Worm (Caenorhabditis elegans) whole organism, midembryonic: ENCODE results near the gene clec-121.

Experiments used
- T22C8.4 ChIP-seq: fragments of 200-800 bp; sonication (Bioruptor generic); IDR thresholded peaks from 2 replicates; pipeline ENCODE4 v1.3.6; 2022; ENCODE audit warnings: missing genetic modification characterization, missing compliant biosample characterization
- cog-1 ChIP-seq: sonication (generic microtip); optimal IDR thresholded peaks from 2 replicates; lab custom pipeline; 2016; ENCODE audit warnings: missing genetic modification characterization, missing compliant biosample characterization
- flt-1 ChIP-seq: fragments of 200-800 bp; sonication (Bioruptor generic); IDR thresholded peaks from 2 replicates; pipeline ENCODE4 v1.3.6; 2022; ENCODE audit warnings: missing genetic modification characterization, missing compliant biosample characterization
- klf-2 ChIP-seq: fragments of 200-800 bp; sonication (Bioruptor generic); conservative IDR thresholded peaks from 2 replicates; pipeline ENCODE4 v1.3.6; 2022; ENCODE audit warnings: missing genetic modification reagents, missing genetic modification characterization, missing compliant biosample characterization
- med-1 ChIP-seq: sonication (generic microtip); optimal IDR thresholded peaks from 2 replicates; lab custom pipeline; 2017; ENCODE audit warnings: missing genetic modification characterization, mild to moderate bottlenecking, missing compliant biosample characterization, antibody characterized with exemption, missing genetic modification reagents; ENCODE audit not compliant: insufficient read depth
- ref-1 ChIP-seq: fragments of 200-800 bp; sonication (Bioruptor generic); conservative IDR thresholded peaks from 2 replicates; pipeline ENCODE4 v1.3.6; 2022; ENCODE audit warnings: missing genetic modification reagents, missing genetic modification characterization, missing compliant biosample characterization
- tab-1 ChIP-seq: fragments of 200-800 bp; sonication (Bioruptor generic); IDR thresholded peaks from 2 replicates; pipeline ENCODE4 v1.3.6; 2022; ENCODE audit warnings: missing genetic modification characterization, missing compliant biosample characterization
- ztf-23 ChIP-seq: fragments of 200-800 bp; sonication (Bioruptor generic); IDR thresholded peaks from 2 replicates; pipeline ENCODE4 v1.3.6; 2022; ENCODE audit warnings: missing genetic modification reagents, missing genetic modification characterization, missing compliant biosample characterization
- ztf-29 ChIP-seq: fragments of 200-800 bp; sonication (Bioruptor generic); IDR thresholded peaks from 2 replicates; pipeline ENCODE4 v1.3.6; 2022; ENCODE audit warnings: missing genetic modification reagents, missing genetic modification characterization, missing compliant biosample characterization

clec-121 gene

ce11 chrII:3151615-3152014, 49.5 kb downstream of the clec-121 start, which contains the start of the genes T10D4.14 and T10D4.19:
Gene T10D4.14 (minus strand): TSS chrII:3151715.
Gene T10D4.19 (plus strand): TSS chrII:3151918.
- TF ChIP-seq cog-1 (tag; lab: Kevin White, UChicago) (no peak), flt-1 (GFP tag; lab: Robert Waterston, UW) (no peak), tab-1 (GFP tag; lab: Robert Waterston, UW) (no peak), ref-1 (GFP tag; lab: Robert Waterston, UW) (no peak), ztf-23 (GFP tag; lab: Robert Waterston, UW) (no peak), T22C8.4 (GFP tag; lab: Robert Waterston, UW) (no peak), klf-2 (GFP tag; lab: Robert Waterston, UW) (no peak), ztf-29 (GFP tag; lab: Robert Waterston, UW) (no peak), med-1 (GFP tag; lab: Kevin White, UChicago) (no peak)
